Worm (Caenorhabditis elegans): ENCODE results near the gene alh-13.

- TF ChIP-seq him-1 (tag; optimal IDR thresholded peaks at IDR 0.05), result no peak
- TF ChIP-seq dao-5 (tag; optimal IDR thresholded peaks at IDR 0.05), result no peak
- no peak for TF ChIP-seq W03F9.2 (tag; optimal IDR thresholded peaks at IDR 0.05)
Measured at ce11 chrX:12792554-12792953, 10.4 kb downstream of the alh-13 start, which contains the start of gene abf-5.
